Fruit fly (Drosophila melanogaster) whole organism, embryonic: ENCODE results near the gene Mo25.

Experiments used
- Abd-B ChIP-seq: fragments of 200-800 bp; sonication (Bioruptor generic); optimal IDR thresholded peaks from 2 replicates; lab custom pipeline; 2018; ENCODE audit warnings: missing biosample characterization, mild to moderate bottlenecking, missing genetic modification characterization, moderate library complexity
- Antp ChIP-seq: fragments of 200-800 bp; sonication (Bioruptor generic); optimal IDR thresholded peaks from 3 replicates; lab custom pipeline; 2016; ENCODE audit warnings: missing biosample characterization, missing genetic modification characterization
- CG12104 ChIP-seq: fragments of 200-800 bp; sonication (Bioruptor generic); optimal IDR thresholded peaks from 3 replicates; lab custom pipeline; 2016; ENCODE audit warnings: missing biosample characterization, missing genetic modification characterization
- CG12299 ChIP-seq: fragments of 200-800 bp; sonication (Bioruptor generic); optimal IDR thresholded peaks from 2 replicates; lab custom pipeline; 2018; ENCODE audit warnings: missing biosample characterization, mild to moderate bottlenecking, missing genetic modification characterization
- CG13287 ChIP-seq: fragments of 200-800 bp; sonication (Bioruptor generic); IDR thresholded peaks from 2 replicates; pipeline ENCODE4 v1.3.6; 2022; ENCODE audit warnings: missing biosample characterization, missing genetic modification characterization; ENCODE audit not compliant: partially characterized antibody
- CG13424 ChIP-seq: fragments of 200-800 bp; sonication (Bioruptor generic); optimal IDR thresholded peaks from 2 replicates; lab custom pipeline; 2019; ENCODE audit warnings: missing biosample characterization, mild to moderate bottlenecking, missing genetic modification characterization, moderate library complexity
- CG13894 ChIP-seq: fragments of 200-800 bp; sonication (Bioruptor generic); optimal IDR thresholded peaks from 3 replicates; lab custom pipeline; 2018; ENCODE audit warnings: missing biosample characterization, mild to moderate bottlenecking, missing genetic modification characterization, moderate library complexity
- CG16815 ChIP-seq: fragments of 200-800 bp; sonication (Bioruptor generic); optimal IDR thresholded peaks from 3 replicates; lab custom pipeline; 2017; ENCODE audit warnings: missing biosample characterization, mild to moderate bottlenecking, missing genetic modification characterization
- CG17186 ChIP-seq: fragments of 200-800 bp; sonication (Bioruptor generic); optimal IDR thresholded peaks from 3 replicates; lab custom pipeline; 2017; ENCODE audit warnings: missing biosample characterization, missing genetic modification reagents, missing genetic modification characterization
- CG2116 ChIP-seq: fragments of 200-800 bp; sonication (Bioruptor generic); optimal IDR thresholded peaks from 3 replicates; lab custom pipeline; 2018; ENCODE audit warnings: missing biosample characterization, mild to moderate bottlenecking, missing genetic modification characterization
- CG2129 ChIP-seq: fragments of 200-800 bp; sonication (Bioruptor generic); IDR thresholded peaks from 2 replicates; pipeline ENCODE4 v1.3.6; 2022; ENCODE audit warnings: missing biosample characterization, missing genetic modification characterization; ENCODE audit not compliant: partially characterized antibody
- CG31224 ChIP-seq: fragments of 200-800 bp; sonication (Bioruptor generic); IDR thresholded peaks from 2 replicates; pipeline ENCODE4 v1.3.6; 2022; ENCODE audit warnings: missing biosample characterization, missing genetic modification characterization
- CG6175 ChIP-seq: fragments of 200-800 bp; sonication (Bioruptor generic); IDR thresholded peaks from 3 replicates; pipeline ENCODE4 v1.3.6; 2022; ENCODE audit warnings: missing biosample characterization, missing genetic modification characterization
- CG6254 ChIP-seq: fragments of 200-800 bp; sonication (Bioruptor generic); optimal IDR thresholded peaks from 3 replicates; lab custom pipeline; 2017; ENCODE audit warnings: mild to moderate bottlenecking, missing biosample characterization, missing genetic modification reagents, missing genetic modification characterization
- Dip2 ChIP-seq: fragments of 200-800 bp; sonication (Bioruptor generic); IDR thresholded peaks from 2 replicates; pipeline ENCODE4 v1.3.6; 2022; ENCODE audit warnings: missing biosample characterization, missing genetic modification characterization
- Dll ChIP-seq: fragments of 200-800 bp; sonication (Bioruptor generic); IDR thresholded peaks from 4 replicates; pipeline ENCODE4 v1.3.6; 2022; ENCODE audit warnings: missing biosample characterization, missing genetic modification characterization; ENCODE audit not compliant: partially characterized antibody
- Drgx ChIP-seq: fragments of 200-800 bp; sonication (Bioruptor generic); IDR thresholded peaks from 2 replicates; pipeline ENCODE4 v1.3.6; 2022; ENCODE audit warnings: missing biosample characterization, missing genetic modification characterization
- GATAe ChIP-seq: fragments of 200-800 bp; sonication (Bioruptor generic); conservative IDR thresholded peaks from 2 replicates; pipeline ENCODE4 v1.3.6; 2022; ENCODE audit warnings: missing biosample characterization, missing genetic modification characterization
- Hr51 ChIP-seq, 2 experiments: fragments of 200-800 bp; sonication (Bioruptor generic); optimal IDR thresholded peaks; 2 replicates in 1 of 2; 3 replicates in 1 of 2; lab custom pipeline; 2016 to 2018; ENCODE audit warnings: missing biosample characterization in 2 of 2, missing genetic modification characterization in 2 of 2, mild to moderate bottlenecking in 1 of 2, moderate library complexity in 1 of 2
- Nf-YB ChIP-seq: fragments of 200-800 bp; sonication (Bioruptor generic); optimal IDR thresholded peaks from 3 replicates; lab custom pipeline; 2019; ENCODE audit warnings: missing biosample characterization, mild to moderate bottlenecking, missing genetic modification characterization, moderate library complexity
- Pdp1 ChIP-seq, 2 experiments: fragments of 200-800 bp; sonication (Bioruptor generic); optimal IDR thresholded peaks; 3 replicates each; lab custom pipeline; 2016; ENCODE audit warnings: missing biosample characterization in 2 of 2, missing genetic modification characterization in 2 of 2, mild to moderate bottlenecking in 1 of 2, moderate library complexity in 1 of 2
- Rfx ChIP-seq: fragments of 200-800 bp; sonication (Bioruptor generic); IDR thresholded peaks from 2 replicates; pipeline ENCODE4 v1.3.6; 2022; ENCODE audit warnings: missing biosample characterization, missing genetic modification characterization
- Sox102F ChIP-seq: fragments of 200-800 bp; sonication (Bioruptor generic); optimal IDR thresholded peaks from 2 replicates; lab custom pipeline; 2018; ENCODE audit warnings: missing biosample characterization, mild to moderate bottlenecking, missing genetic modification characterization, moderate library complexity
- Sry-δ ChIP-seq: fragments of 200-800 bp; sonication (Bioruptor generic); optimal IDR thresholded peaks from 2 replicates; lab custom pipeline; 2016; ENCODE audit warnings: missing biosample characterization, missing genetic modification characterization
- Ssrp ChIP-seq: fragments of 200-800 bp; sonication (Bioruptor generic); optimal IDR thresholded peaks from 2 replicates; lab custom pipeline; 2018; ENCODE audit warnings: missing biosample characterization, mild to moderate bottlenecking, missing genetic modification characterization, moderate library complexity
- Xrp1 ChIP-seq: fragments of 200-800 bp; sonication (Bioruptor generic); IDR thresholded peaks from 2 replicates; pipeline ENCODE4 v1.3.6; 2022; ENCODE audit warnings: missing biosample characterization, missing genetic modification characterization
- bsh ChIP-seq, 2 experiments: fragments of 200-800 bp; sonication (Bioruptor generic); optimal IDR thresholded peaks; 2 replicates each; lab custom pipeline; 2017 to 2018; ENCODE audit warnings: mild to moderate bottlenecking in 2 of 2, missing biosample characterization in 2 of 2, missing genetic modification characterization in 2 of 2, moderate library complexity in 1 of 2
- chm ChIP-seq: fragments of 200-800 bp; sonication (Bioruptor generic); IDR thresholded peaks from 2 replicates; pipeline ENCODE4 v1.3.6; 2022; ENCODE audit warnings: missing biosample characterization, missing genetic modification characterization
- crol ChIP-seq: fragments of 200-800 bp; sonication (Bioruptor generic); IDR thresholded peaks from 2 replicates; pipeline ENCODE4 v1.3.6; 2022; ENCODE audit warnings: missing biosample characterization, missing genetic modification characterization
- da ChIP-seq: fragments of 200-800 bp; sonication (Bioruptor generic); optimal IDR thresholded peaks from 2 replicates; lab custom pipeline; 2016; ENCODE audit warnings: missing biosample characterization, missing genetic modification characterization
- dmrt99B ChIP-seq: fragments of 200-800 bp; sonication (Bioruptor generic); optimal IDR thresholded peaks from 2 replicates; lab custom pipeline; 2018; ENCODE audit warnings: missing biosample characterization, mild to moderate bottlenecking, missing genetic modification characterization, moderate library complexity
- dpn ChIP-seq, 2 experiments: fragments of 200-800 bp; sonication (Bioruptor generic); optimal IDR thresholded peaks; 3 replicates each; lab custom pipeline; 2016; ENCODE audit warnings: missing biosample characterization in 2 of 2, missing genetic modification characterization in 2 of 2
- fu2 ChIP-seq: fragments of 200-800 bp; sonication (Bioruptor generic); optimal IDR thresholded peaks from 2 replicates; lab custom pipeline; 2016; ENCODE audit warnings: missing biosample characterization, missing genetic modification characterization
- gem ChIP-seq: fragments of 200-800 bp; sonication (Bioruptor generic); optimal IDR thresholded peaks from 2 replicates; lab custom pipeline; 2019; ENCODE audit warnings: missing biosample characterization, mild to moderate bottlenecking, missing genetic modification characterization, moderate library complexity
- inv ChIP-seq: fragments of 200-800 bp; sonication (Bioruptor generic); IDR thresholded peaks from 2 replicates; pipeline ENCODE4 v1.3.6; 2022; ENCODE audit warnings: missing biosample characterization, missing genetic modification characterization; ENCODE audit not compliant: partially characterized antibody
- kah ChIP-seq: fragments of 200-800 bp; sonication (Bioruptor generic); optimal IDR thresholded peaks from 2 replicates; lab custom pipeline; 2018; ENCODE audit warnings: missing biosample characterization, mild to moderate bottlenecking, missing genetic modification characterization
- kay ChIP-seq: fragments of 200-800 bp; sonication (Bioruptor generic); optimal IDR thresholded peaks from 2 replicates; lab custom pipeline; 2016; ENCODE audit warnings: missing biosample characterization, missing genetic modification characterization
- kni ChIP-seq: fragments of 200-800 bp; sonication (Bioruptor generic); optimal IDR thresholded peaks from 3 replicates; lab custom pipeline; 2017; ENCODE audit warnings: mild to moderate bottlenecking, missing biosample characterization, missing genetic modification reagents, missing genetic modification characterization
- lab ChIP-seq: fragments of 200-800 bp; sonication (Bioruptor generic); optimal IDR thresholded peaks from 3 replicates; lab custom pipeline; 2017; ENCODE audit warnings: missing biosample characterization, missing genetic modification characterization, mild to moderate bottlenecking, moderate library complexity, missing genetic modification reagents
- lov ChIP-seq, 2 experiments: fragments of 200-800 bp in 1 of 2; fragments of >200 bp in 1 of 2; sonication (Bioruptor generic) in 1 of 2; IDR thresholded peaks in 1 of 2; optimal IDR thresholded peaks in 1 of 2; 2 replicates in 1 of 2; 3 replicates in 1 of 2; pipeline versions ENCODE4 v1.3.6 to Lab custom; 2017 to 2022; ENCODE audit warnings: missing biosample characterization in 1 of 2, missing genetic modification characterization in 1 of 2
- prd ChIP-seq, 3 experiments: fragments of >200 bp in 2 of 3; fragments of 200-800 bp in 1 of 3; sonication (Bioruptor generic) in 1 of 3; optimal IDR thresholded peaks in 2 of 3; IDR thresholded peaks in 1 of 3; 2 replicates in 2 of 3; 3 replicates in 1 of 3; pipeline versions ENCODE4 v1.3.6 to Lab custom; 2017 to 2022; ENCODE audit warnings: missing biosample characterization in 1 of 3, missing genetic modification characterization in 1 of 3
- seq ChIP-seq: fragments of 200-800 bp; sonication (Bioruptor generic); IDR thresholded peaks from 2 replicates; pipeline ENCODE4 v1.3.6; 2022; ENCODE audit warnings: missing biosample characterization, missing genetic modification characterization
- slbo ChIP-seq: fragments of 200-800 bp; sonication (Bioruptor generic); IDR thresholded peaks from 2 replicates; pipeline ENCODE4 v1.3.6; 2022; ENCODE audit warnings: missing biosample characterization, missing genetic modification characterization
- sna ChIP-seq: fragments of 200-800 bp; sonication (Bioruptor generic); IDR thresholded peaks from 2 replicates; pipeline ENCODE4 v1.3.6; 2022; ENCODE audit warnings: missing biosample characterization, missing genetic modification characterization; ENCODE audit not compliant: partially characterized antibody
- ttk ChIP-seq: fragments of 200-800 bp; sonication (Bioruptor generic); IDR thresholded peaks from 2 replicates; pipeline ENCODE4 v2.1.2; 2022; ENCODE audit warnings: missing biosample characterization, missing genetic modification characterization
- tup ChIP-seq: fragments of 200-800 bp; sonication (Bioruptor generic); optimal IDR thresholded peaks from 2 replicates; lab custom pipeline; 2016; ENCODE audit warnings: missing biosample characterization, mild to moderate bottlenecking, missing genetic modification characterization, moderate library complexity
- usp ChIP-seq: fragments of >200 bp; optimal IDR thresholded peaks from 2 replicates; lab custom pipeline; 2017; ENCODE audit warnings: missing biosample characterization, missing genetic modification characterization
- zen ChIP-seq: fragments of 200-800 bp; sonication (Bioruptor generic); optimal IDR thresholded peaks from 3 replicates; lab custom pipeline; 2018; ENCODE audit warnings: missing biosample characterization, mild to moderate bottlenecking, missing genetic modification characterization, moderate library complexity
- zfh2 ChIP-seq: fragments of 200-800 bp; sonication (Bioruptor generic); optimal IDR thresholded peaks from 2 replicates; lab custom pipeline; 2016; ENCODE audit warnings: missing biosample characterization, missing genetic modification characterization

Gene Mo25

DNA sequence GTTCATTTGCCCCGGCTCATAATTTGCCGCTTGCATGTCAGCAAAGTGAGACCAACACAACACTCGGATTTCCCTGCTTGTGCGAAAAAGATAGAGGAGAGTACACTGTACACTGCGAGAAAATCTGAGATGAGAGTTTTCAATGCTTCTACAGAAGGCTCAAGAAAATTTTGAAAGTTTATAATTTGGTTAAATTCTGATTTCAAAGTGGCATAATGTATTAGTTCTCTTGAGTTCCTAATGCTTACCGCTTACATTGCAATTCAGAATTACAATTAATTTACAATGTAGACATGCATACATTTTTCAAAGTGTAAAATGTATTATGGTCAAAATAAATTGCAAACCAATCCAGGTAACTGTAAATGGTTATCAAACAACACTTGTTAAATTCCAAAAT, 27.7 kb upstream of the Mo25 start (continued):
- TF ChIP-seq CG12104 (GFP tag; lab: Kevin White, UChicago) = no peak
- TF ChIP-seq CG17186 (GFP tag; lab: Kevin White, UChicago) = no peak
- no peak for TF ChIP-seq CG13894
- no peak for TF ChIP-seq CG2116
- TF ChIP-seq kay (GFP tag; lab: Kevin White, UChicago) = no peak
- peak; percentile 49; the same call in 1 of the 2 replicates for TF ChIP-seq Xrp1 (GFP tag; lab: Robert Waterston, UW)
- no peak for TF ChIP-seq Rfx (GFP tag; lab: Robert Waterston, UW)
- no peak for TF ChIP-seq Dll (GFP tag; lab: Robert Waterston, UW)
- peak; percentile 28 for TF ChIP-seq gem (tag; lab: Kevin White, UChicago)
- no peak for TF ChIP-seq da (GFP tag; lab: Kevin White, UChicago)
- TF ChIP-seq Pdp1 (GFP tag; optimal IDR thresholded peaks at IDR 0.05; lab: Kevin White, UChicago) = no peak
- no peak for TF ChIP-seq inv (GFP tag; lab: Robert Waterston, UW)
- no peak for TF ChIP-seq lab (GFP tag; lab: Kevin White, UChicago)
- no peak for TF ChIP-seq chm (GFP tag; lab: Robert Waterston, UW)
- no peak for TF ChIP-seq Antp
- no peak for TF ChIP-seq CG12299 (tag; lab: Kevin White, UChicago)
- TF ChIP-seq CG16815 (GFP tag; lab: Kevin White, UChicago) = no peak
- TF ChIP-seq Sry-δ = no peak
- TF ChIP-seq Abd-B (GFP tag; lab: Kevin White, UChicago) = no peak
- peak; percentile 8 for TF ChIP-seq dmrt99B (tag; lab: Kevin White, UChicago)
- TF ChIP-seq bsh (GFP tag; optimal IDR thresholded peaks at IDR 0.05; lab: Kevin White, UChicago) = peak in 1 of 2 experiments; percentile 16
- no peak for TF ChIP-seq CG6175 (GFP tag; lab: Robert Waterston, UW)
- TF ChIP-seq kni (GFP tag; lab: Kevin White, UChicago) = no peak
- no peak for TF ChIP-seq tup (GFP tag; lab: Kevin White, UChicago)
- TF ChIP-seq Nf-YB = no peak
- TF ChIP-seq dpn (GFP tag; optimal IDR thresholded peaks at IDR 0.05; lab: Kevin White, UChicago) = peak in 1 of 2 experiments; percentile 2
- TF ChIP-seq zen (tag; lab: Kevin White, UChicago) = peak; percentile 27
- no peak for TF ChIP-seq seq (GFP tag; lab: Robert Waterston, UW)
- TF ChIP-seq zfh2 (GFP tag; lab: Kevin White, UChicago) = no peak
- peak; percentile 54; the same call in 1 of the 2 replicates for TF ChIP-seq Drgx (GFP tag; lab: Robert Waterston, UW)
- no peak for TF ChIP-seq ttk (GFP tag; lab: Robert Waterston, UW)
- TF ChIP-seq Ssrp (tag; lab: Kevin White, UChicago) = no peak
- no peak for TF ChIP-seq crol (GFP tag; lab: Robert Waterston, UW)
- no peak for TF ChIP-seq GATAe (GFP tag; lab: Robert Waterston, UW)
- no peak for TF ChIP-seq sna (GFP tag; lab: Robert Waterston, UW)
- peak; percentile 22 for TF ChIP-seq Sox102F (GFP tag; lab: Kevin White, UChicago)
- no peak for TF ChIP-seq usp (GFP tag; lab: Kevin White, UChicago)
- TF ChIP-seq CG13287 (GFP tag; lab: Robert Waterston, UW) = no peak
- no peak for TF ChIP-seq prd (optimal IDR thresholded peaks at IDR 0.05; lab: Kevin White, UChicago)
- TF ChIP-seq prd (GFP tag; IDR thresholded peaks at IDR 0.05; lab: Robert Waterston, UW) = no peak; the same call in 2 of the 3 replicates
- TF ChIP-seq Hr51 (GFP tag; optimal IDR thresholded peaks at IDR 0.05; lab: Kevin White, UChicago) = peak in 1 of 2 experiments; percentile 12
- no peak for TF ChIP-seq fu2 (GFP tag; lab: Kevin White, UChicago)
- no peak for TF ChIP-seq CG6254 (GFP tag; lab: Kevin White, UChicago)
- TF ChIP-seq CG31224 (GFP tag; lab: Robert Waterston, UW) = no peak
- no peak for TF ChIP-seq kah
- no peak for TF ChIP-seq slbo
- no peak for TF ChIP-seq CG13424 (tag; lab: Kevin White, UChicago)
- no peak for TF ChIP-seq Dip2 (GFP tag; lab: Robert Waterston, UW)
- TF ChIP-seq CG2129 (GFP tag; lab: Robert Waterston, UW) = no peak
- TF ChIP-seq lov (optimal IDR thresholded peaks at IDR 0.05; lab: Kevin White, UChicago) = no peak
- no peak for TF ChIP-seq lov (GFP tag; IDR thresholded peaks at IDR 0.05; lab: Robert Waterston, UW)
